Fruit fly (Drosophila melanogaster) whole organism, prepupa: ENCODE data around the gene CG11700.
A peak's percentile ranks its signal among the peaks of the same experiment; 100 is the strongest.

ENCODE experiments used
- Blimp-1 ChIP-seq: fragments of 200-800 bp; sonication (Bioruptor generic); optimal IDR thresholded peaks from 3 replicates; lab custom pipeline; 2017; ENCODE audit warnings: missing biosample characterization, missing genetic modification characterization, mild to moderate bottlenecking, moderate library complexity, missing genetic modification reagents
- CG10669 ChIP-seq: fragments of 200-800 bp; sonication (Bioruptor generic); optimal IDR thresholded peaks from 3 replicates; lab custom pipeline; 2018; ENCODE audit warnings: missing biosample characterization, mild to moderate bottlenecking, missing genetic modification characterization, moderate library complexity
- CG11294 ChIP-seq: fragments of 200-800 bp; sonication (Bioruptor generic); IDR thresholded peaks from 2 replicates; pipeline ENCODE4 v1.3.6; 2022; ENCODE audit warnings: missing biosample characterization, missing genetic modification characterization
- CG11902 ChIP-seq: fragments of 200-800 bp; sonication (Bioruptor generic); optimal IDR thresholded peaks from 3 replicates; lab custom pipeline; 2016; ENCODE audit warnings: missing biosample characterization, missing genetic modification characterization
- CG15336 ChIP-seq: fragments of 200-800 bp; sonication (Bioruptor generic); IDR thresholded peaks from 2 replicates; pipeline ENCODE4 v1.3.6; 2022; ENCODE audit warnings: missing biosample characterization, missing genetic modification characterization
- CG16779 ChIP-seq: fragments of 200-800 bp; sonication (Bioruptor generic); optimal IDR thresholded peaks from 3 replicates; lab custom pipeline; 2017; ENCODE audit warnings: missing biosample characterization, mild to moderate bottlenecking, missing genetic modification characterization
- CG3032 ChIP-seq: fragments of 200-800 bp; optimal IDR thresholded peaks from 2 replicates; lab custom pipeline; 2019; ENCODE audit warnings: missing biosample characterization, mild to moderate bottlenecking, missing genetic modification characterization, moderate library complexity
- CG32006 ChIP-seq: fragments of 200-800 bp; sonication (Bioruptor generic); optimal IDR thresholded peaks from 3 replicates; lab custom pipeline; 2017; ENCODE audit warnings: missing biosample characterization, mild to moderate bottlenecking, missing genetic modification characterization
- CG3919 ChIP-seq: fragments of 200-800 bp; sonication (Bioruptor generic); optimal IDR thresholded peaks from 3 replicates; lab custom pipeline; 2016; ENCODE audit warnings: missing biosample characterization, missing genetic modification characterization
- CG6163 ChIP-seq: fragments of 200-800 bp; sonication (Bioruptor generic); IDR thresholded peaks from 3 replicates; pipeline ENCODE4 v1.3.6; 2022; ENCODE audit warnings: missing biosample characterization, missing genetic modification characterization
- CG6276 ChIP-seq: fragments of 200-800 bp; sonication (Bioruptor generic); optimal IDR thresholded peaks from 2 replicates; lab custom pipeline; 2017; ENCODE audit warnings: missing biosample characterization, mild to moderate bottlenecking, missing genetic modification characterization
- CG6792 ChIP-seq: fragments of 200-800 bp; sonication (Bioruptor generic); optimal IDR thresholded peaks from 3 replicates; lab custom pipeline; 2016; ENCODE audit warnings: missing biosample characterization, missing genetic modification characterization
- CG6808 ChIP-seq: fragments of 200-800 bp; sonication (Bioruptor generic); optimal IDR thresholded peaks from 3 replicates; lab custom pipeline; 2017; ENCODE audit warnings: missing biosample characterization, missing genetic modification characterization, mild to moderate bottlenecking, moderate library complexity, missing genetic modification reagents
- CG7368 ChIP-seq: fragments of 200-800 bp; sonication (Bioruptor generic); optimal IDR thresholded peaks from 3 replicates; lab custom pipeline; 2016; ENCODE audit warnings: missing biosample characterization, missing genetic modification characterization
- CG8119 ChIP-seq: fragments of 200-800 bp; sonication (Bioruptor generic); IDR thresholded peaks from 3 replicates; pipeline ENCODE4 v1.3.6; 2022; ENCODE audit warnings: missing biosample characterization, missing genetic modification characterization
- Eip75B ChIP-seq: fragments of 200-800 bp; sonication (Bioruptor generic); optimal IDR thresholded peaks from 3 replicates; lab custom pipeline; 2016; ENCODE audit warnings: missing biosample characterization, missing genetic modification characterization
- Eip78C ChIP-seq: fragments of 200-800 bp; sonication (Bioruptor generic); peaks from one replicate; lab custom pipeline; 2016; ENCODE audit warnings: missing biosample characterization, missing genetic modification characterization
- Eip93F ChIP-seq: fragments of 200-800 bp; sonication (Bioruptor generic); optimal IDR thresholded peaks from 2 replicates; lab custom pipeline; 2016; ENCODE audit warnings: missing biosample characterization, mild to moderate bottlenecking, missing genetic modification characterization
- Ets21C ChIP-seq: fragments of 200-800 bp; sonication (Bioruptor generic); optimal IDR thresholded peaks from 3 replicates; lab custom pipeline; 2016; ENCODE audit warnings: missing biosample characterization, missing genetic modification characterization
- Ets96B ChIP-seq: fragments of 200-800 bp; optimal IDR thresholded peaks from 2 replicates; lab custom pipeline; 2019; ENCODE audit warnings: missing biosample characterization, mild to moderate bottlenecking, missing genetic modification characterization, moderate library complexity
- Gug ChIP-seq: fragments of 200-800 bp; sonication (Bioruptor generic); IDR thresholded peaks from 2 replicates; pipeline ENCODE4 v1.3.6; 2022; ENCODE audit warnings: missing biosample characterization, missing genetic modification characterization
- Hr39 ChIP-seq: fragments of 200-800 bp; sonication (Bioruptor generic); optimal IDR thresholded peaks from 2 replicates; lab custom pipeline; 2016; ENCODE audit warnings: missing biosample characterization, missing genetic modification characterization
- Hr4 ChIP-seq: fragments of 200-800 bp; sonication (Bioruptor generic); optimal IDR thresholded peaks from 3 replicates; lab custom pipeline; 2016; ENCODE audit warnings: missing biosample characterization, missing genetic modification characterization
- Met ChIP-seq: fragments of 200-800 bp; sonication (Bioruptor generic); optimal IDR thresholded peaks from 3 replicates; lab custom pipeline; 2016; ENCODE audit warnings: missing biosample characterization, missing genetic modification characterization
- OdsH ChIP-seq: fragments of 200-800 bp; sonication (Bioruptor generic); optimal IDR thresholded peaks from 3 replicates; lab custom pipeline; 2016; ENCODE audit warnings: missing biosample characterization, missing genetic modification characterization
- Sox102F ChIP-seq: fragments of 200-800 bp; sonication (Bioruptor generic); optimal IDR thresholded peaks from 2 replicates; lab custom pipeline; 2016; ENCODE audit warnings: missing biosample characterization, mild to moderate bottlenecking, missing genetic modification characterization
- Sox14 ChIP-seq: fragments of 200-800 bp; sonication (Bioruptor generic); optimal IDR thresholded peaks from 3 replicates; lab custom pipeline; 2016; ENCODE audit warnings: missing biosample characterization, missing genetic modification characterization
- achi ChIP-seq: fragments of 200-800 bp; sonication (Bioruptor generic); optimal IDR thresholded peaks from 3 replicates; lab custom pipeline; 2016; ENCODE audit warnings: missing biosample characterization, missing genetic modification characterization
- acj6 ChIP-seq: fragments of 200-800 bp; sonication (Bioruptor generic); optimal IDR thresholded peaks from 3 replicates; lab custom pipeline; 2016; ENCODE audit warnings: missing biosample characterization, missing genetic modification characterization
- eg ChIP-seq: fragments of 200-800 bp; sonication (Bioruptor generic); IDR thresholded peaks from 3 replicates; pipeline ENCODE4 v1.3.6; 2022; ENCODE audit warnings: missing biosample characterization, missing genetic modification characterization
- esn ChIP-seq: fragments of 200-800 bp; sonication (Bioruptor generic); optimal IDR thresholded peaks from 2 replicates; lab custom pipeline; 2016; ENCODE audit warnings: missing biosample characterization, mild to moderate bottlenecking, missing genetic modification characterization, moderate library complexity
- fd85E ChIP-seq: fragments of 200-800 bp; sonication (Bioruptor generic); optimal IDR thresholded peaks from 3 replicates; lab custom pipeline; 2016; ENCODE audit warnings: missing biosample characterization, missing genetic modification characterization
- lz ChIP-seq: fragments of 200-800 bp; sonication (Bioruptor generic); optimal IDR thresholded peaks from 3 replicates; lab custom pipeline; 2016; ENCODE audit warnings: missing biosample characterization, missing genetic modification characterization
- pdm3 ChIP-seq: fragments of 200-800 bp; sonication (Bioruptor generic); optimal IDR thresholded peaks from 3 replicates; lab custom pipeline; 2016; ENCODE audit warnings: missing biosample characterization, missing genetic modification characterization
- salr ChIP-seq, 2 experiments: fragments of 200-800 bp; sonication (Bioruptor generic); optimal IDR thresholded peaks; 3 replicates each; lab custom pipeline; 2016 to 2018; ENCODE audit warnings: missing biosample characterization in 2 of 2, missing genetic modification characterization in 2 of 2, mild to moderate bottlenecking in 1 of 2
- spab ChIP-seq: fragments of 200-800 bp; sonication (Bioruptor generic); optimal IDR thresholded peaks from 2 replicates; lab custom pipeline; 2017; ENCODE audit warnings: missing biosample characterization, mild to moderate bottlenecking, missing genetic modification characterization, missing genetic modification reagents
- svp ChIP-seq: fragments of 200-800 bp; sonication (Bioruptor generic); peaks from one replicate; lab custom pipeline; 2016; ENCODE audit warnings: missing biosample characterization, missing genetic modification characterization
- topi ChIP-seq: fragments of 200-800 bp; sonication (Bioruptor generic); optimal IDR thresholded peaks from 3 replicates; lab custom pipeline; 2016; ENCODE audit warnings: missing biosample characterization, missing genetic modification characterization
- vri ChIP-seq: fragments of 200-800 bp; sonication (Bioruptor generic); optimal IDR thresholded peaks from 3 replicates; lab custom pipeline; 2016; ENCODE audit warnings: missing biosample characterization, mild to moderate bottlenecking, missing genetic modification characterization

CG11700 gene

DNA sequence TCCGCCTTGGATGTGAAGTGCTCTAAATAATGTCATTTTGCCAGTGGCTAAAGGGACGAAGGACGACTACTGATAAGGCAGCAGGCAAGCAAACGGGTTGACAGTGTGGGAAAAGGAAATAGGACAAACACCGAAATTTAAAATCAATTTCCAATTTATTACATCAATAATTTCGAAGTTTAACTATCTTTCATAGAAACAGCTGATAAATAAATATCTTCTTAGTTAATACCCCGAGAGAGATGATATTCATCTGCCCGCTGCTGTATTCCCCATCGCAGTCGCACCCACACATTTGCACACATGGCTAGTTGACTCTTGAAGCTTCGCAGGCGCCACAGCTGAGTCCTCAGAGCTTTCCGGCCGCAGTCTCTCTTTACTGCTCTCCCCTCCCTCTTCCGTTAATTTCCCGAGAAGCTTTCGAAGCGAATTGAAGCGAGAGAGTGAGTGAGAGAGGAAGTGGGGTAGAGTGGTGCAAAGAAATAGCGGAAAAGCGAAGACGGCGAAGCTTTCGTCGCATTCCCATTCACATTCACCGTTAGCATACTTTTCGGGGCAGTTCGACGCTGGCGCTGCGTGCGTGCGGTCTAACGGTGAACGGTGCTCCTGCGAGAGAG, 33.6 kb upstream of the CG11700 start (continued):
- peak; percentile 31 for TF ChIP-seq acj6 (GFP tag; lab: Kevin White, UChicago)
- TF ChIP-seq CG10669 (GFP tag; lab: Kevin White, UChicago) = peak; percentile 31
- TF ChIP-seq fd85E (GFP tag; lab: Kevin White, UChicago) = no peak
- TF ChIP-seq vri (GFP tag; lab: Kevin White, UChicago) = no peak
- peak; percentile 37 for TF ChIP-seq spab (GFP tag; lab: Kevin White, UChicago)
- no peak for TF ChIP-seq Ets21C (GFP tag; lab: Kevin White, UChicago)
- TF ChIP-seq Met (GFP tag; lab: Kevin White, UChicago) = peak; percentile 36
- peak; percentile 42 for TF ChIP-seq CG6808 (GFP tag; lab: Kevin White, UChicago)
- TF ChIP-seq salr (GFP tag; optimal IDR thresholded peaks at IDR 0.05; lab: Kevin White, UChicago) = no peak
- no peak; the same call in 1 of the 2 replicates for TF ChIP-seq CG11294 (GFP tag; lab: Robert Waterston, UW)
- no peak for TF ChIP-seq CG16779 (tag; lab: Kevin White, UChicago)
- peak; percentile 64; the same call in 2 of the 3 replicates for TF ChIP-seq eg
- peak; percentile 21 for TF ChIP-seq Eip75B (GFP tag; lab: Kevin White, UChicago)
- TF ChIP-seq CG6276 (GFP tag; lab: Kevin White, UChicago) = peak; percentile 32
- peak; percentile 42 for TF ChIP-seq CG3032 (tag; lab: Kevin White, UChicago)
- TF ChIP-seq OdsH = peak; percentile 55
- TF ChIP-seq svp (GFP tag; lab: Kevin White, UChicago) = peak; percentile 73
- peak; percentile 25 for TF ChIP-seq Hr39
- peak; percentile 30 for TF ChIP-seq Sox14

DNA sequence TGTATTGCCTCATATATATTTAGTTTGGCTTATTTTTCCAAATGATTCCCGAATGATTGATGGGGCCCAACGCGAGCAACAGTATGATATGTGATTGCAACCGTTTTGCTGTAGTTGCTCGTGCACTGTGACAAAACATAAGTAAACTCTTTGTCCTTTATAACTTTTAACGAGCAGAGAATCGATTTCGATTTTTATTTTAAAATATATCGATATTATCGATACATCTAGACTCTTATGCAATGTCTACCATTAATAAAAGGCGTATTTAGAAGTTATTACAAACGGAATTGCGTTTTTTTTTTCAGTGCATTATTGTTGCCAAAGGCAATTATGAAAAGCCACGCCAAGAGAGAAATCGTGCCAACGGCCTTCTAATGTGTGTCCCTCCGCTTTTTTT, 32.2 kb upstream of the CG11700 start:
- peak; percentile 0 for TF ChIP-seq Eip78C
- TF ChIP-seq lz (GFP tag; lab: Kevin White, UChicago) = no peak

DNA sequence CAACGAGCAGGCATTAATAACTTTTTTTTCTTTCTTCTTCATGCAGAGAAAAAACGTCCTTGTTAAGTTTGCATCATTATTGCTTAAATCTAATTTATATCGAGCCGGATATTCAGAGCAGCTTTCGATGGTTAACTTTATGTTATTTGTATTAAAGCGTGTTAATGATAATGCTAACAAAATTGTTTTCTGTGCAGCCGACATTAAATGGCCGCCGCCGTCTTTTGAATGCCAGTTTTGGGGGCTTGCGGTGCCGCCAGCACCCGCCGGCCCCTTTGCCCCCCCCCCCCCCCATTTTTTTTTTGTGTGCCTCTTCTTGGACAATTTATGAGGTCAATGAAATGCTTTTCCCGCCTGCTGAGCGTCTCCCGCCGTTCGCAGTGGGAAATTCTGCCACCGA, 28.1 kb upstream of the CG11700 start:
- TF ChIP-seq CG32006 (GFP tag; lab: Kevin White, UChicago) = peak; percentile 16
- no peak for TF ChIP-seq CG15336 (GFP tag; lab: Robert Waterston, UW)
- no peak for TF ChIP-seq esn

DNA sequence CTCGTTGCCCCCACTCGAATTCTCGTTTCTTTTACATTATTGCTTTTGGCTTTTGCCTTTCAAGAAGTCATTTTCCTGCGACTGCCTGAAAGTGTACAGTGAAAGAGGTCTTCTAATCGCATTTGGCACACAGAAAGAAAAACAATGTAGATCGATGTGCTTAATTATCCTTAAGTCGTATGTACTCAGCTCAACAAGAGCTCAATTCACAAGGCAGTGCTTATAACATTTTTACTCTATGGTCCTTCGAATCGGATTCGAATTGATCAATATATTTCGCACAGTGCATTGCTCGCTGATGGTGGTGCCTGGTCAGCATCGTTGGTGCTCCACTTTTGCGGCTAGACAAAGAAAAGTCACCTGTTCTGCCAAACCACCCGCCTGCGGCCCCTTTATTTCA, 27.0 kb upstream of the CG11700 start:
- TF ChIP-seq Gug (0 out of 2 replicates have a peak, but pooled peaks have one; percentile 16), Hr4 (GFP tag; lab: Kevin White, UChicago) (peak; percentile 24), CG6163 (GFP tag; lab: Robert Waterston, UW) (0 out of 3 replicates have a peak, but pooled peaks have one; percentile 39), CG32006 (GFP tag; lab: Kevin White, UChicago) (peak; percentile 31), Eip78C (peak; percentile 45), CG6276 (GFP tag; lab: Kevin White, UChicago) (peak; percentile 11), CG15336 (GFP tag; lab: Robert Waterston, UW) (peak; percentile 25; the same call in 1 of the 2 replicates), acj6 (GFP tag; lab: Kevin White, UChicago) (no peak), Sox14 (no peak), CG7368 (GFP tag; lab: Kevin White, UChicago) (no peak), eg (0 out of 3 replicates have a peak, but pooled peaks have one; percentile 49), OdsH (peak; percentile 9), CG8119 (GFP tag; lab: Robert Waterston, UW) (0 out of 3 replicates have a peak, but pooled peaks have one; percentile 32)
- TF ChIP-seq, all 60 proteins: peak for 10

DNA sequence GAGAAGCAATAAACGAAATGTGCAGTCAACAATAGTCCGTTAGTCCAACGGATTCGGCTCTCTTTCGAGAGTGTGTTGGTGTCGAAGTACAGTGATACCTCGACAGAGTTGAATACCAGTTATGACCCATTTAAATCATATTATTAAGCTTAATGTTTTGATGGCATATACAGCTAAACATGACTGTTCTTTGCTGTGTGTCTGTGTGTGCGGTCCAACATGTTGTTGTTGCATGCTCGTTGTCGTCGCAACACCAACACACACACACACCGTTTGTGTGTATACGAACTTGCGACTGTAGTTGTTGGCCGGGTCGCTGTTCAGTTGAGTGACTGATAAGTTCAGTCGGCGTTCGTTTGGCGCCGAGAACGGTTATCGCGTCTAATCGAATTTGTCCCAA, 25.5 kb upstream of the CG11700 start, which contains the start of gene CG15894:
CG15894 (plus strand) TSS at position 361 of the 400 bp plus-strand sequence.
- no peak for TF ChIP-seq CG7368 (GFP tag; lab: Kevin White, UChicago)
- TF ChIP-seq Hr39 = peak; percentile 3
- TF ChIP-seq achi = no peak
- TF ChIP-seq CG10669 (GFP tag; lab: Kevin White, UChicago) = no peak
- no peak for TF ChIP-seq CG6792 (GFP tag; lab: Kevin White, UChicago)
- TF ChIP-seq esn = peak; percentile 21
- no peak for TF ChIP-seq Ets21C (GFP tag; lab: Kevin White, UChicago)
- peak; percentile 28 for TF ChIP-seq Met (GFP tag; lab: Kevin White, UChicago)
- TF ChIP-seq eg = peak; percentile 36; the same call in 1 of the 3 replicates
- TF ChIP-seq Eip78C = peak; percentile 73
- TF ChIP-seq CG11902 = no peak
- peak; percentile 22 for TF ChIP-seq CG3919 (GFP tag; lab: Kevin White, UChicago)
- no peak for TF ChIP-seq Eip93F (GFP tag; lab: Kevin White, UChicago)
- TF ChIP-seq svp (GFP tag; lab: Kevin White, UChicago) = peak; percentile 39
- TF ChIP-seq Sox102F (GFP tag; lab: Kevin White, UChicago) = peak; percentile 15
- no peak for TF ChIP-seq Ets96B (tag; lab: Kevin White, UChicago)
- TF ChIP-seq topi (GFP tag; lab: Kevin White, UChicago) = no peak
- TF ChIP-seq Gug = no peak
- TF ChIP-seq CG6163 (GFP tag; lab: Robert Waterston, UW) = 0 out of 3 replicates have a peak, but pooled peaks have one; percentile 44
- TF ChIP-seq CG32006 (GFP tag; lab: Kevin White, UChicago) = peak; percentile 32
- TF ChIP-seq pdm3 (GFP tag; lab: Kevin White, UChicago) = peak; percentile 15
- TF ChIP-seq Blimp-1 (GFP tag; lab: Kevin White, UChicago) = no peak
- TF ChIP-seq Hr4 (GFP tag; lab: Kevin White, UChicago) = peak; percentile 0
- no peak for TF ChIP-seq salr (GFP tag; optimal IDR thresholded peaks at IDR 0.05; lab: Kevin White, UChicago)
- TF ChIP-seq, all 60 proteins: peak for 12
